Fruit fly (Drosophila melanogaster): ENCODE measurements around the gene CG4991.

CG4991 gene

dm6 chrX:17091062-17091904 is at the start of gene CG4991, which contains the start of gene CG16700 (continued):
- TF ChIP-seq CG8119 (GFP tag; IDR thresholded peaks at IDR 0.05), result peak; percentile 79
- no peak for TF ChIP-seq CG6854 (GFP tag; optimal IDR thresholded peaks at IDR 0.05)
- peak; percentile 17 for TF ChIP-seq Sox102F (GFP tag; optimal IDR thresholded peaks at IDR 0.05)
- TF ChIP-seq Eip93F (GFP tag; optimal IDR thresholded peaks at IDR 0.05), result no peak
- TF ChIP-seq lz (GFP tag; optimal IDR thresholded peaks at IDR 0.05), result peak; percentile 69
- peak; percentile 84 for TF ChIP-seq CG8632 (GFP tag; optimal IDR thresholded peaks at IDR 0.05)
- TF ChIP-seq Lpt (GFP tag; optimal IDR thresholded peaks at IDR 0.05), result peak; percentile 55
- TF ChIP-seq achi (GFP tag; optimal IDR thresholded peaks at IDR 0.05), result peak; percentile 70
- TF ChIP-seq CG6276 (GFP tag; optimal IDR thresholded peaks at IDR 0.05), result peak; percentile 76
- TF ChIP-seq ss (GFP tag; optimal IDR thresholded peaks at IDR 0.05), result peak; percentile 58 to 82

DNA sequence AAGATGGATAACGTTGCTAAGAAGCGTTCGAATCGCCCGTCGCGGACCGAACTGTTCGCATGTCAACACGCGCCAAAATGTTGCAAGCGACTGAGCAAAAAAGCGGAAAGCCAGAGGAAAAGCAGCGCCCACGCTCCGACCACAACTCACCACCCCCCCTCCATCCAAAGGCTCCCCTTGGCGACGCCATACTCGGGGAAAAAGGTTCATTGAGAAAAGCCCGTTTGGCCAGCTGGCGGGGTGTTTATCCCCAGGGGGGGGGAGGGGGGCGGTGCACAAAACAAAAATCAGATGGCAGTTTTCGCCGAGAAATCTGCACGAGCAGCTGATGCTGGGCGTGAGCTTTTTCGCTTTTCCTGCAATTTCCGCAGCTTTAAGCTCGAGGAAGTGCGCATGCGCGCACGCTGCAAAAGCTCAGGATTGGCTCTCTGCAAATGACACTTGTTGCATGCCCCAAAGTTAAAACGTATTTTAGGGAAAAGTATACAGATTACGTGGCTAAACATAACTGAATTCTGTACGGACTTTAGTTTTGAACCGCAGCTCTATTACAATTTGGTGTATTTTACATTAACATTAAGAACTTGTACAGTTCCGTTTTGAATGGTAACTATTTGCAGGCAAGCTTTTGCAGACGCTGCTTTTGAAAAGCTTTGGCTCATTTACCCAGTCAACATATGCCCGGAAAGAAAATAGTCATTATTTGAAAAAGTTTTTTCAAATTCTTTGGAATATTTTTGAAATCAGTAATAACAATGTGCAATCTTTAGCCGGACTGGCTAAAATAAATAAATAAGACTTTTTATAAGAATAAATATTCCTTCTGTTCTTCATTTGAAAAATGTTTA is 43.7 kb upstream of the CG4991 start:
- no peak for TF ChIP-seq CG8319 (GFP tag; optimal IDR thresholded peaks at IDR 0.05)

DNA sequence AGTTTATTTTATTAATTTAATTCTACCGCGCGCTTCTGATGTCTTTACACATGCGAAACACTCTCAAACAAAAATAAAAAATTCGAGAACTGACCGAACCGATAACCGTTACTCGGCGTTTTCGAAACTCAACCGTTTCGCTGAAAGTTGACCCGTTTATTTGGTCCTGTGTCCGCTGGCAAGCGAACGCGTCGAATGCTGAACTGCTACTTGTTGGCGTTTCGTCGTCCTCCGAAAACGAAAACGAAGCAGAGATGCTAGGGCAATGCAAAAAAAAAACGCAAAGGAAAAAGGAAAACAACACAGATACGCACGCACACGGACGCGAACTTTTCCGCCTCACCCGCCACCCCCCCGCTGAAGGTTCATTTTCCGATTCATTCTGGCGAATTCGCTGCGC is 25.0 kb upstream of the CG4991 start, which contains the start of gene CG45002:
Gene CG45002, minus strand, starts transcription at position 101 of the 400 bp plus-strand sequence.
- TF ChIP-seq Sox14 (GFP tag; optimal IDR thresholded peaks at IDR 0.05), result no peak
- TF ChIP-seq CG6854 (GFP tag; optimal IDR thresholded peaks at IDR 0.05), result no peak
- no peak for TF ChIP-seq CG15336 (GFP tag; IDR thresholded peaks at IDR 0.05)
- no peak for TF ChIP-seq Gug (GFP tag; IDR thresholded peaks at IDR 0.05)

DNA sequence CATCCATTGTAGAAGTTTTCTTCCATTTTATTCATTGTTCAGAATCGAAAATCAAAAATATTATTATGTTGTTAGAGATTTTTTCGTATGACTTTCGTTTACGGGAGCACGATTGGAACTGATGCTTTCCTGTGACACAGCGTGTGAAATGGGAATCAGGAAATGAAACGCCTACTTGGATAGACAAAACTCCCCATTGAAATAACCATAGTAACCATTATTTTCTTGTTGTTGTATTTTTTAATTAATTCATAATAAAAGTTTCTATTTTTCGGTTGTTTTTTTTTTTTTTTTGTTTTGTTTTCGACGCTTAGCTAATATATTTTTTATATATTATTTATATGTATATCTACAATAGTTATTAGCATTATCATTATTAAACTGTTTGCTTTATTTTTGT is 23.2 kb upstream of the CG4991 start, which contains the start of gene CG43077:
Gene CG43077, minus strand, starts transcription at position 101 of the 400 bp plus-strand sequence.
- TF ChIP-seq dac (GFP tag; optimal IDR thresholded peaks at IDR 0.05) (no peak), Eip93F (GFP tag; optimal IDR thresholded peaks at IDR 0.05) (no peak), topi (GFP tag; optimal IDR thresholded peaks at IDR 0.05) (no peak), cyc (GFP tag; optimal IDR thresholded peaks at IDR 0.05) (no peak), CG11294 (GFP tag; IDR thresholded peaks at IDR 0.05) (no peak), eg (GFP tag; IDR thresholded peaks at IDR 0.05) (no peak), dsx (GFP tag; optimal IDR thresholded peaks at IDR 0.05; ENCODE audit: poor library complexity, severe bottlenecking) (no peak)

DNA sequence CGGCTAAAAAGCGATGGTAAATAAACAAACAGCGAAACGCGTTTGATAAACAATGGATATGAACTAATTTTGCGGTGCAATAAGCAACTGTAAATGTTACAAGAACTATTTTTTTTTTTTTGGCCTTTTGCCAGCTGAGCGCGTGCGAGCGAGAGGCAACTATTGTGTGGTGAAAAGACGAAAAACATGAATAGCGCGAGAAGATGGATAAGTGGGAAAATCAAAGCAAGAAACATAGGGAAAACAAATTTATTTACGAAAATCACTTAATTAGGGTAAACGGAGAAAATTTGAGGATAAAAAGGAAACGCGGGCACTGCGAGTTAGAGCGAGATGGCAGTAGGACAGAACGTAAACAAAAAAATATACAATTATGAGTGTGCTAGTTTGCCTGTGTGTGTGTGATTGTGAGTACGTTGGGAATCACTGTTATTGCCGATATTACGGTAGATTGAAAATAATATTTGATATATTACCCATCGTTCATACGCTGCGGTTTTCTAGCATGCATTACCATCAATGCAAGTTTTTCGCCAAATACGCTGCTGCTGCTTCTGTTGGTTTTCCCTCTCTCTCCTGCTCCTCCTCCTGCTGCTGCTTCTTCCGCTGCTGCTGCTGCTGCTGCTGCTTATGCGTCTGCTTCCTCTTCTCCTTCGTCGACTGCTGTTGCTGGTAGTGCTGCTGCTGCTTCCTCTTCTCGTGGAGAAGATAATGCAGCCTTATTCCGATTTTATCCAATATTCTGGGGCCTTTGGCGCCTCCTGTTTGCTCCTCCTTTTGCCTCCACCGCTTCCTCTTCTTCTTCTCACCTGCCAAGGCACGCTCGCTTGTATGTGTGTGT is 15.0 kb upstream of the CG4991 start:
- TF ChIP-seq CG3919 (GFP tag; optimal IDR thresholded peaks at IDR 0.05) (no peak), Met (GFP tag; optimal IDR thresholded peaks at IDR 0.05) (no peak), fkh (GFP tag; optimal IDR thresholded peaks at IDR 0.05) (no peak), eg (GFP tag; IDR thresholded peaks at IDR 0.05) (no peak), Smox (GFP tag; optimal IDR thresholded peaks at IDR 0.05) (no peak), vri (GFP tag; optimal IDR thresholded peaks at IDR 0.05) (no peak), topi (GFP tag; optimal IDR thresholded peaks at IDR 0.05) (no peak), salr (GFP tag; optimal IDR thresholded peaks at IDR 0.05) (no peak), Hr38 (GFP tag; optimal IDR thresholded peaks at IDR 0.05) (no peak), dac (GFP tag; optimal IDR thresholded peaks at IDR 0.05) (no peak), Ets21C (GFP tag; optimal IDR thresholded peaks at IDR 0.05) (no peak), Eip93F (GFP tag; optimal IDR thresholded peaks at IDR 0.05) (no peak), Sox14 (GFP tag; optimal IDR thresholded peaks at IDR 0.05) (no peak), fd59A (GFP tag; optimal IDR thresholded peaks at IDR 0.05) (no peak), CG10631 (GFP tag; optimal IDR thresholded peaks at IDR 0.05) (no peak), achi (GFP tag; optimal IDR thresholded peaks at IDR 0.05) (no peak), CG15336 (GFP tag; IDR thresholded peaks at IDR 0.05) (no peak), CG34406 (GFP tag; optimal IDR thresholded peaks at IDR 0.05) (no peak), Ets96B (tag; optimal IDR thresholded peaks at IDR 0.05) (no peak)
